Fruit fly (Drosophila melanogaster): ENCODE results near the gene CG3792.

CG3792 gene

DNA sequence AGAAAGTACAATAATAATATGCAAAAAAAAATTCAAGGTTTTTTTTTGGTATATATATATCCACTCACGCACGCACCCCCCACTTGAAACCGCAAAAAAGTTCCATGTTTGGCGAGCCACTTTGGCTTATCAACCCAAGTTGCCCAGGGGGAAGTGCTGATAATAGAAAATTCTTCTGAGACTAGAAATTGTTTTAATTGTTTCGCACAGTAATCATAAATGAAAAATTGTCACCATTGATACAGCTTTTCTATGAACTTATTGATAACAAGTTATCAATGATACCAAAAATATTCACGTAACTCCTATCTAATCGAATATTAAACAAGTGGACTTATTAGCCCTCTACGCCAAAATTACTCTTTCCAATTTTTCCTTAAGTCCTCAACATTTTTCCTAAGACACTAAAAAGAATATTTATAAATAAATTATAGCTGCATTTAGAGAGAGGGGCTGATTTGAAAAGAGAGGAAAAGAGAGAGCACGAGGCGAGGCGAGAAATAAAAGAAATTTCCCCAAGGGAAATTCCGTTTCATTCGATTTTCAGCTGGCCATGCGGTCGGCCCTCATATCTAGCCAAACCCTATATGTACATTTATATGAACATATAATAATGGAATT is 21.6 kb downstream of the CG3792 start:
- TF ChIP-seq CG8478 (optimal IDR thresholded peaks at IDR 0.05), result no peak
- no peak for TF ChIP-seq CTCF (optimal IDR thresholded peaks at IDR 0.05)

DNA sequence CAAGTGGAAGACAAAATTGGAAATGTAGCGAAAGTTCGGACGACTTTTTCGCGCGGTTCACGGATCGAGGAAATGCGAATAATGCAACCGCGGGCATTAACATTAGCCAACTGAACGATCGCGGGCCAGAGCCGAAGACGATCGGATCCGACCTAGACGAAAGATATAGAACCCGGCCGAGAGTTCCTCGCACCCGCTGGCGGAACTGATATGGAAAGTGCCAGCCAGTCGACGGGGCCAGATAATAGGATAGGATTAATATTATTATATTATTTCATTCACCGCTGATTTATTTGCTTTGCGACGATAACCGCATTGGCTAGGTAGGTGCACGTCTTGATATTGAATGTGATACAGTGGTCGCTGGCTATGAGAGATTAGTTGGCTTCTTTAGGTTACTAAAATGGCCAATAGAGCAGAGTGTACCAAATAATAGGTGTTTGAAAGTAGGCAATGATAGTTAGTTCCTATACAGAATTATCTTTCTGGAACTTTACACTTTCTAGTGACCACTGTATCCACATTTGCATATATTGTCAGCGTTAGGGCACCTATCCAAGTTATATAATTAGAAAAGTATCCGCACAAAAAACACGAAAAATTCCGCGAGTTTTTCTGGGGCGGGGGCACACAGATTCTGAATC is 22.4 kb downstream of the CG3792 start:
- no peak for TF ChIP-seq CTCF (optimal IDR thresholded peaks at IDR 0.05)
- no peak for TF ChIP-seq CG8478 (optimal IDR thresholded peaks at IDR 0.05)

DNA sequence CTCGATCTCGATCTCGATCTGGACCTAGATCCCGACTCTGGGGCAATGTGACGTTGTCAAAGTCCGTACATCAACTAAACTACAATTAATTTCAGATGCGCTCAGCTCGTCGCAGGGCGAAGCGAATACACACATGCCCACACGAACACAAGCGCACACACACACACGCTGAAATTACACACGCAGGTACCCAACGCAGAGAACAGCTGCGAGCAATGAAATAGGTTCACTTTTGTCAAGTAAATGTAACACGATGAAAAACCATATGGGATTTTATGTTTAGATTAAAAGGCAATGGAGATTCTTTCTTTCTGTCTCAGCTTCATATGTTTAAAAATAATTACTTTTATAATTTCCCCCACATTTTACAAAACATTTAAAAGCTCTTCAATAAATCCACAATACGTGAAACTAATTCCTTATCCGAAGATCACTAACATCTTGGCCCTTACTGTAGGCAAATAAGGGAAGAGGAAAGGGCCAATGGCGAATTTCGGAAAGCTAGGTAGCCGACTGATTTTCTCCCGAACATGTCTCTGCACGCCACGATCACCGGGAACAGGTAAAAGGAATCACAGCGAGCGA is 23.3 kb downstream of the CG3792 start:
- TF ChIP-seq CTCF (optimal IDR thresholded peaks at IDR 0.05) (no peak), CG8478 (optimal IDR thresholded peaks at IDR 0.05) (no peak)

DNA sequence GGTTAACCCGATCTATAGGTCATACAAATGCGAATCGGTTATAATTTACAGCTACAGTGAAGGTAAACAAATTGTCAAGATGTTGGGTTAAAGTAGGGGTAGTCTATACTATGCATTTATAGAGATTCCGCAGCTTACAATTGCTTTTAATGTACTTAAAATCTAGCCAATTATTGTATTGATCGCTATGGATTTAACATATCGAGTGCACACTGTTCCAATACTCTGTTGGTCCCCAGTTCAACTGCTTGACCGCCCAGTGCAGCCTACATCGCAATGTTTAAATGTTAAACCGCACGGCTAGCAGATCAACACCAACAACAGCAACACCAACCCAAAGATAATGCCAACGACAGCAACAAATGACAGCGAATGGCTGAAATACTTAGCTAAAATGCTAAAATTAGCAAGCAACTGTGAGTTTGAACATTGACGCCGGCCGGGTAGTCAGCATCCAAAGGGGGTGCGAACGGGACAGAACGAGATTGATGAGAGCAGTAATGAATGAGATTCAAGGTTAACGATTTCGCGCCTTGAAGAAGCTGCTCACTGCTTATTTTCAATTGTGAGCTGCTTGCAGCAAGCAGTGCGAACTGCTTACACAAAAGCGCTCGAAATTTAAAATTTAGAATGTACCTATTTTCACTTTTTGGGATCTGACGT is 23.9 kb downstream of the CG3792 start:
- TF ChIP-seq CTCF (optimal IDR thresholded peaks at IDR 0.05) (peak; percentile 31 to 47), CG8478 (optimal IDR thresholded peaks at IDR 0.05) (no peak)

DNA sequence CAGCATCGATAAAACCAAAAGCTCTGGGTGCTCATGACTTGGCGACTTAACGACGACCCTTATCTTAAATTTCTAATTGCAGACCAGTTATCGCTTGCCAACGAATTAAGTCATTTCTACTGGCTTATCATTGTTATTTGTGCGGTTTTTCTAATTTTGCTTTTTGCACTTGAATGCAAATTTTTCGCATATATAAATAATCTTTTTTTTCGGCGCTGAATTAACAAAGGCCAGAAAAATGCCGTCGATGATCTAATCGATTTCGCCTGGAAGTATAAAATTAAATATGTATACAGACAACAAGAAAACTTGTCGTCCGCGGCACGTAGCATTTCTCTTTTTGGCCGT is 24.4 kb downstream of the CG3792 start:
- no peak for TF ChIP-seq CG8478 (optimal IDR thresholded peaks at IDR 0.05)
- TF ChIP-seq CTCF (optimal IDR thresholded peaks at IDR 0.05), result no peak

DNA sequence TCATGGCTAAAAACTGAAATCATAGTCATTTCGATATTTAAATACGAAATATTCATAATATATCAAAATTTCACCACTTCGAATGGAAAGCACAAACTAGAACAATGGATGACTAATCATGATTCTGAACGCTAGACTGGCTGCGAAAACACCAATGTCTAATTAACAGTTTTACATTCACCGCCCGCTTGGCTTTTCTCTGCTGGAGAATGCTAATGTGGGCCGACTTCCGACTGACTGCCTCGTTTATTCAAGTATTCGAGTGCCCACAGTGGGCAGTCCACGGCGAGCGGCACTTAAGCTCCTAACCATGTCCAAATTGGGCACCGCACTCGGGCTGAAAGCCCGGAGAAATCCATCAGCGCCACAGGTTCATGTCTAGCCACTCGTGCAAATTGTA is 24.9 kb downstream of the CG3792 start:
- TF ChIP-seq CTCF (optimal IDR thresholded peaks at IDR 0.05) (no peak), CG8478 (optimal IDR thresholded peaks at IDR 0.05) (no peak)

DNA sequence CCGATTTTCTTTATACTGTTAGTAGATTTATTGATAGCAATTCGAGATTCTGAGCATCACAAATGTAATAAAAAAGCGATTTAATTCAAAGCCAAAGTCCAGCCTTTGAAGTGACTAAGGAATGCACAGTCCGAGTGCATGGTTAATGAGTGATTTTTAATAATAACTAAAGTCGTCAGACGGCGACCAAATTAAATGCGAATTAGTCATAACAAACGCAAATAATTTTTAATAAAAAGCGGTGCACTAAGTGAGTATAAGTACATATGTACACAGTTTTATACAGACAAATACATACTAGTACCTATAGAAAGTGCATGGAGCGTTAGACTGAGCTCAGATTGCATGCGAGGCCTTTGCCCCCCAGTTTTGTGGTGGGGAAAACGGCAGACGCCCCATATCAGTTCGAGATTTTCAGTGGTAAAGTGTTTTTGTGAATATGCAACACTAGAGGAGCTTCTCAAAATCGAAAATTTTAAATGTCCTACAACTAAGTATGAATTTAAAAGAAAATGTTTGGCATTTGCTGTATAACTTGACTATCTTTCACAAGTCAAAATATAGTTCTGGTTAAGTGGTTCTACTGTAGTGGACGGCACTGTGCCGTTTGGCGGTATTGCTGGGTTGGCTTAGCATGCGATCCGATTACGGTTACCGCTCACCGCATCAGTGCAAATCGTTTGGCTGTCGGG is 25.7 kb downstream of the CG3792 start:
- TF ChIP-seq CTCF (optimal IDR thresholded peaks at IDR 0.05) (no peak), CG8478 (optimal IDR thresholded peaks at IDR 0.05) (no peak)

DNA sequence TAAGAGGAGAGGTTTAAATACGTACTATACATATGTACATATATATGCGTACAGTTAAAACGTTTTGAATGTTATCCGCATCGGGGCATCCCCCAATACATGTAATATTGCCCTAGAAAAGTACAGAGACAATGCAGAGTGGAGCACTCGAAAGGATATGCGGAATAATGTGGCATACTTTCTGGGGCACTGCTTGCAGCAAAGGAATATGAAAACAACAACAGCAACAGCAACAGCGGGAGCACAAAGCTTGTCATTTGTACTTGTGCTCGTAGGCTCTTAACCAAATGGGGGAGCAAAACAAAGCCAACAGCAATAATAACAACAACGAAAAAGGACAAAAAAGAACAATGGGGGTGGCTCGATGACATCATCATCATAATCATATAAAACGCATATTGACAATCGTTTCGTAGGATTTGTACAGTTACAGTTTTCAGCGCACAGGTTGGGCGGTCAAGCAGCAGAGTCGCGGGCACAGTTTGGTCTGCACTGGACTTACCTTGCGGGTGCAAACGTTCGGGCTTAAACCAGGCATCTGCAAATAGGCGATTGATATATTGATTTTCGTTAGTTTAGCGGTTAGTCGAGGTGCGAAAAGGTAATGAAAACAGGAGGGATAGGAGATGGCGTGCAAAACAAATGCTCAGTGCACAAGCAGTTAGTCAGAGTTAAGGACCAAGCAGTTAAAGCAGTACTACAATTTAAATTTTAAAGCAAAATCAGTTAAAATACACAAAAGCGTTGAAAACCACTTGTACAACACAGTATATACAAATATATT is 26.8 kb downstream of the CG3792 start:
- TF ChIP-seq CG8478 (optimal IDR thresholded peaks at IDR 0.05) (no peak), CTCF (optimal IDR thresholded peaks at IDR 0.05) (peak in 1 of 2 experiments; percentile 56)

DNA sequence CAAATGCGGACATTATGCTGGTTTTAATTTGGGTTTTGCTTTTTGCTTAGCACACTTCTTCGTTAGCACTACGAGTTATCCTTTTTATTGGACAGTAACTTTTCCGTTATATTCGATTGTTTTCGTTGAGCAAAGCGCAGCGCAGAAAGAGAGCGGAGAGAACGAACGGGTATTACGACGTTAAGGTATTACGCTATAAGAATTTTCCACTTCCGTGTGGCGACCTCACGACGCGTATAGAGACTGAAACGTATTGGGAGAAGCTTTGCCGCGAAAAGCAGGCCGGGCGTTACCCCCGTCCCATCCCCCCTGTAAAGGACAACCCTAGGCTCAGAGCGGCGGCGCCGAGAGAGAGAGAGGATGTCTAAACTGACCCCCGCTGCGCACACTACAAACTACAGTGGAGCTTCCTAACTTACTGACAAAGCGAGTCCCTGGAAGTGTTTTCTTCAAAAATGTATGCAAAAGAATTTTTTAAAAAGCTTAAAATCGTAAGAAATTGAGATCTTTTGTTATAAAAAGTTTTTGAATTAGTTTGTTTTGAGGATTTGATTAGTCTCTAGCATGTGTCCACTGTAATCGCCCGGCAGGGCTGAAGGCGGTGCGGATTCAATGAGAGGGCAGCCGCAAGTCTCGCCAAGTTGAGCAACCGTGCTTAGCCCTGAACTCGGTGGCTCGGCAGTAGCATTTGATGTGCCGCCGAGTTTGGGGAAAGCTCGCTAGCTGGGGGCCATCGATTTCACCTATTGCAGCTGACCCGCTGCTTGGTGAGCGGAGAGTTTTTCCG is 27.8 kb downstream of the CG3792 start:
- TF ChIP-seq CG8478 (optimal IDR thresholded peaks at IDR 0.05) (no peak), CTCF (optimal IDR thresholded peaks at IDR 0.05) (no peak)

DNA sequence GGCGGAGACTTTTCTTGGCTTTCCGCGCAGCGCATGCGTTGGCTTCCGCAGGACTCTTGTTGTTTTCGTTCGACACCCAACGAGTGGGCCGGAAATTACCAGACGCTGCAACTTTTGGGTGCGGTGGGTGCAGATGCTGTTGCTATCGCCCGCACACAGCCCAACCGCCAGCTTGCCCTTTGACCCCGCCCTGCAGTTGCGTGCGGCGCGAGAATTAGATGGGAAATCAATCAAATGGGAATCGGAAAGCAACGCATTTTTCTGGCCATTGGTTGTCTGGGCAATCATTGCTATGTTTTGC is 28.3 kb downstream of the CG3792 start:
- TF ChIP-seq CTCF (optimal IDR thresholded peaks at IDR 0.05) (no peak), CG8478 (optimal IDR thresholded peaks at IDR 0.05) (no peak)

DNA sequence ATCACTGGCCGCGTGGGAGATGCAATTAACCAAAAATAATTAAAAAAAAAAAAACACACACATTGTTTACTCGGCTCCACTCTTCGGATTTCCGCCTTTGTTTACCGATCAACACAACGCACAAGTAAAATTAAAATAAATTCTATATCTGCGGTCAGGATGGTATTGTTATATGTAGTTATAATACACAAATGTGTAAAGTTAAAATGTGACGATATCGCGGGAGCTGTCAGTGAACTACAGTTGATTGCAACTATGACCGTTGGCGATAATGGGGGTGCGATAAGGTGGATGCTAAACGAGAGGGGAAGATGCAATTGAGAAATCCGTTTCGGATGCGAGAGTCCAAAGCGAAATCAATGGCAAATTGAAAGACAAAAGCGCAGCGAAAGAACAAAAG is 29.2 kb downstream of the CG3792 start:
- TF ChIP-seq CTCF (optimal IDR thresholded peaks at IDR 0.05), result no peak
- no peak for TF ChIP-seq CG8478 (optimal IDR thresholded peaks at IDR 0.05)

DNA sequence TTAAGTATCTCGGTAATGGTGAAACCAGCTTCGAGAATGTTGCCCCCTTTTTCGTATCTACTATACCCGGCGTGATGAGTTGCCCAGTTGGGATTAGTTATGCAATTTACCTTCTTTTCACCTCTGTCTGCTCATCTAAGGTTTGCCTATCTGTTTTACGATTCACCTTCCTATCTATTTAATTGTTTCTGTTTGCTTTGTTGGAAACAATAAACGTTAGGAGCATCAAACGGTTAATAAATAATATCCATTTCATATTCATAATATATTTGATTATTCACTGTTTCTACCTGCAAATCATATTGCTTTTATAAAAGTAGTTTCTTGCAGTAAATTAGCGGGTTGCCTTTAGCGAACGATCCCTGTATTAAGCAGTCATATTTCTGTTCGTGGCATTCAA is 30.1 kb downstream of the CG3792 start:
- no peak for TF ChIP-seq CG8478 (optimal IDR thresholded peaks at IDR 0.05)
- TF ChIP-seq CTCF (optimal IDR thresholded peaks at IDR 0.05), result no peak

DNA sequence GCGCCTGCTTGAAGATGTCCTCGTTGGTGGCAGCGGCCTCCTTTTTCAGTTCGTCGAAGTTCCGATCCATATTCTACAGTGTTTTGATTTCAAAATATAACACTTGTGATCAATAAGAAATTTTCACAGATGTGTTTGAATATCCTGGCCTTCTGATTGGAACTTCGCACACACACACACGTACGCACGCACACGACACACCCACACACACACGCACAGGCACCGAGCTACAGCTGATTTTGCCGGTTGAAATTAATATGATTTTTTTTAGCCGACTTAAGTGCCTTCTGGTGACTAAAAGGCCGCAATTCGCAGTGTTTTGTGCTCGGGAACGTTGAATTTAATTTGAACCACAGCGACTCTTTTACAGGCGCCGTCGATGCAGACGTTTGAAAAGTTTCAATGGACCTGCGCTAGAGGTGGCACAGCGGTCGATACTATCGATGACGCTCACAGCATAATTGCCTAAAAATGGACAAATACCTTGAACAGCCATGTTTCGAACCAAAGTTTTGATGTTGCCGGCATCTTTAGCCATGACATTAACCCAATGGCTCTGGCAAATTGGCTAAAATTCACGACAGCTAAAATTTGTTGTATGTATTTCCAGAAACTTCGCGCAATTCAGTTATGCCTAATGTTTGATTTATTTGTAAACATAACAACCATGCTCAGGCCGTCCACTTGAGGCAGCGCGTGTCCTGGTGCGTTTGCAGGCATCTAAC is 32.4 kb downstream of the CG3792 start, which contains the start of gene Rtnl1:
Rtnl1 (minus strand) TSS at position 415 of the 725 bp plus-strand sequence.
- TF ChIP-seq CTCF (optimal IDR thresholded peaks at IDR 0.05) (peak; percentile 53 to 60), CG8478 (optimal IDR thresholded peaks at IDR 0.05) (no peak)

Measured in S2 (cell line).